Fruit fly (Drosophila melanogaster) whole organism, embryonic: ENCODE measurements around the gene CG8097.

Experiments used
- ATbp ChIP-seq: fragments of 200-800 bp; sonication (Bioruptor generic); optimal IDR thresholded peaks from 2 replicates; lab custom pipeline; 2017; ENCODE audit warnings: missing biosample characterization, mild to moderate bottlenecking, missing genetic modification characterization, missing genetic modification reagents
- Adf1 ChIP-seq: fragments of 200-800 bp; sonication (Bioruptor generic); IDR thresholded peaks from 2 replicates; pipeline ENCODE4 v1.3.6; 2022; ENCODE audit warnings: missing biosample characterization, missing genetic modification characterization
- Blimp-1 ChIP-seq: fragments of 200-800 bp; sonication (Bioruptor generic); optimal IDR thresholded peaks from 3 replicates; lab custom pipeline; 2018; ENCODE audit warnings: missing biosample characterization, missing genetic modification characterization, mild to moderate bottlenecking, moderate library complexity, missing genetic modification reagents
- CG12769 ChIP-seq: fragments of 200-800 bp; sonication (Bioruptor generic); optimal IDR thresholded peaks from 2 replicates; lab custom pipeline; 2019; ENCODE audit warnings: missing biosample characterization, mild to moderate bottlenecking, missing genetic modification characterization, moderate library complexity
- CG13424 ChIP-seq: fragments of 200-800 bp; sonication (Bioruptor generic); optimal IDR thresholded peaks from 2 replicates; lab custom pipeline; 2019; ENCODE audit warnings: missing biosample characterization, mild to moderate bottlenecking, missing genetic modification characterization, moderate library complexity
- CG14965 ChIP-seq: fragments of 200-800 bp; sonication (Bioruptor generic); optimal IDR thresholded peaks from 2 replicates; lab custom pipeline; 2016; ENCODE audit warnings: missing biosample characterization, missing genetic modification characterization, borderline replicate concordance
- CG17385 ChIP-seq: fragments of 200-800 bp; sonication (Bioruptor generic); optimal IDR thresholded peaks from 3 replicates; lab custom pipeline; 2018; ENCODE audit warnings: missing biosample characterization, mild to moderate bottlenecking, missing genetic modification characterization
- CG17568 ChIP-seq: fragments of 200-800 bp; sonication (Bioruptor generic); optimal IDR thresholded peaks from 2 replicates; lab custom pipeline; 2018; ENCODE audit warnings: missing biosample characterization, mild to moderate bottlenecking, missing genetic modification characterization, moderate library complexity
- CG2116 ChIP-seq: fragments of 200-800 bp; sonication (Bioruptor generic); optimal IDR thresholded peaks from 3 replicates; lab custom pipeline; 2018; ENCODE audit warnings: missing biosample characterization, mild to moderate bottlenecking, missing genetic modification characterization
- CG2712 ChIP-seq: fragments of 200-800 bp; optimal IDR thresholded peaks from 3 replicates; lab custom pipeline; 2019; ENCODE audit warnings: missing biosample characterization, mild to moderate bottlenecking, missing genetic modification characterization, moderate library complexity
- CG30403 ChIP-seq: fragments of 200-800 bp; sonication (Bioruptor generic); optimal IDR thresholded peaks from 3 replicates; lab custom pipeline; 2016; ENCODE audit warnings: missing biosample characterization, missing genetic modification characterization
- CG31441 ChIP-seq: fragments of 200-800 bp; sonication (Bioruptor generic); IDR thresholded peaks from 2 replicates; pipeline ENCODE4 v1.3.6; 2022; ENCODE audit warnings: missing biosample characterization, missing genetic modification characterization
- CG32767 ChIP-seq: fragments of 200-800 bp; sonication (Bioruptor generic); IDR thresholded peaks from 2 replicates; pipeline ENCODE4 v1.3.6; 2022; ENCODE audit warnings: missing biosample characterization, missing genetic modification characterization
- CG34422 ChIP-seq: fragments of 200-800 bp; sonication (Bioruptor generic); IDR thresholded peaks from 3 replicates; pipeline ENCODE4 v1.3.6; 2022; ENCODE audit warnings: missing biosample characterization, missing genetic modification characterization
- CG3726 ChIP-seq: fragments of 200-800 bp; sonication (Bioruptor generic); IDR thresholded peaks from 3 replicates; pipeline ENCODE4, ENCODE4 v1.3.6; 2022; ENCODE audit warnings: missing biosample characterization, missing genetic modification characterization
- CG3995 ChIP-seq: fragments of 200-800 bp; sonication (Bioruptor generic); optimal IDR thresholded peaks from 3 replicates; lab custom pipeline; 2016; ENCODE audit warnings: missing biosample characterization, missing genetic modification characterization
- CG4328 ChIP-seq: fragments of 200-800 bp; sonication (Bioruptor generic); optimal IDR thresholded peaks from 3 replicates; lab custom pipeline; 2017; ENCODE audit warnings: missing biosample characterization, missing genetic modification reagents, missing genetic modification characterization
- CG4617 ChIP-seq: fragments of 200-800 bp; sonication (Bioruptor generic); optimal IDR thresholded peaks from 3 replicates; lab custom pipeline; 2016; ENCODE audit warnings: missing biosample characterization, missing genetic modification characterization, borderline replicate concordance
- CG6689 ChIP-seq: fragments of 200-800 bp; sonication (Bioruptor generic); IDR thresholded peaks from 2 replicates; pipeline ENCODE4 v1.3.6; 2022; ENCODE audit warnings: missing biosample characterization, missing genetic modification characterization
- CG7357 ChIP-seq: fragments of 200-800 bp; sonication (Bioruptor generic); IDR thresholded peaks from 3 replicates; pipeline ENCODE4 v1.3.6; 2022; ENCODE audit warnings: missing biosample characterization, missing genetic modification characterization
- CG8944 ChIP-seq: fragments of 200-800 bp; sonication (Bioruptor generic); optimal IDR thresholded peaks from 3 replicates; lab custom pipeline; 2016; ENCODE audit warnings: missing biosample characterization, missing genetic modification characterization
- CG9932 ChIP-seq: fragments of 200-800 bp; sonication (Bioruptor generic); IDR thresholded peaks from 2 replicates; pipeline ENCODE4 v1.3.6; 2022; ENCODE audit warnings: missing biosample characterization, missing genetic modification characterization
- E2f2 ChIP-seq: fragments of 200-800 bp; sonication (Bioruptor generic); IDR thresholded peaks from 2 replicates; pipeline ENCODE4 v1.3.6; 2022; ENCODE audit warnings: missing biosample characterization, missing genetic modification characterization
- H2.0 ChIP-seq: fragments of 200-800 bp; sonication (Bioruptor generic); IDR thresholded peaks from 2 replicates; pipeline ENCODE4 v1.3.6; 2022; ENCODE audit warnings: missing biosample characterization, missing genetic modification characterization
- HLH4C ChIP-seq: fragments of 200-800 bp; sonication (Bioruptor generic); IDR thresholded peaks from 3 replicates; pipeline ENCODE4 v1.3.6; 2022; ENCODE audit warnings: missing biosample characterization, missing genetic modification characterization; ENCODE audit not compliant: partially characterized antibody
- Lim3 ChIP-seq: fragments of 200-800 bp; sonication (Bioruptor generic); IDR thresholded peaks from 2 replicates; pipeline ENCODE4 v1.3.6; 2022; ENCODE audit warnings: missing biosample characterization, missing genetic modification characterization
- NC2α ChIP-seq: fragments of 200-800 bp; sonication (Bioruptor generic); optimal IDR thresholded peaks from 2 replicates; lab custom pipeline; 2016; ENCODE audit warnings: missing biosample characterization, missing genetic modification characterization
- Nf-YC ChIP-seq: fragments of 200-800 bp; optimal IDR thresholded peaks from 3 replicates; lab custom pipeline; 2019; ENCODE audit warnings: missing biosample characterization, mild to moderate bottlenecking, missing genetic modification characterization, moderate library complexity
- Pdp1 ChIP-seq, 2 experiments: fragments of 200-800 bp; sonication (Bioruptor generic); optimal IDR thresholded peaks; 3 replicates each; lab custom pipeline; 2016; ENCODE audit warnings: missing biosample characterization in 2 of 2, missing genetic modification characterization in 2 of 2, mild to moderate bottlenecking in 1 of 2, moderate library complexity in 1 of 2
- Ptx1 ChIP-seq: fragments of 200-800 bp; sonication (Bioruptor generic); IDR thresholded peaks from 2 replicates; pipeline ENCODE4 v1.3.6; 2022; ENCODE audit warnings: missing biosample characterization, missing genetic modification characterization
- ab ChIP-seq: fragments of 200-800 bp; sonication (Bioruptor generic); optimal IDR thresholded peaks from 2 replicates; lab custom pipeline; 2016; ENCODE audit warnings: missing biosample characterization, missing genetic modification characterization
- ac ChIP-seq: fragments of 200-800 bp; sonication (Bioruptor generic); optimal IDR thresholded peaks from 3 replicates; lab custom pipeline; 2017; ENCODE audit warnings: missing biosample characterization, mild to moderate bottlenecking, missing genetic modification characterization
- bowl ChIP-seq: fragments of 200-800 bp; sonication (Bioruptor generic); IDR thresholded peaks from 2 replicates; pipeline ENCODE4 v1.3.6; 2022; ENCODE audit warnings: missing biosample characterization, missing genetic modification characterization
- br ChIP-seq: fragments of >200 bp; optimal IDR thresholded peaks from 2 replicates; lab custom pipeline; 2017
- cato ChIP-seq: fragments of 200-800 bp; sonication (Bioruptor generic); optimal IDR thresholded peaks from 2 replicates; lab custom pipeline; 2016; ENCODE audit warnings: missing biosample characterization, missing genetic modification characterization, borderline replicate concordance
- disco-r ChIP-seq: fragments of 200-800 bp; sonication (Bioruptor generic); optimal IDR thresholded peaks from 2 replicates; lab custom pipeline; 2016; ENCODE audit warnings: missing biosample characterization, missing genetic modification characterization
- nau ChIP-seq: fragments of 200-800 bp; sonication (Bioruptor generic); optimal IDR thresholded peaks from 3 replicates; lab custom pipeline; 2017; ENCODE audit warnings: missing biosample characterization, mild to moderate bottlenecking, missing genetic modification characterization, missing genetic modification reagents
- nerfin-2 ChIP-seq: fragments of 200-800 bp; sonication (Bioruptor generic); IDR thresholded peaks from 2 replicates; pipeline ENCODE4 v1.3.6; 2022; ENCODE audit warnings: missing biosample characterization, missing genetic modification characterization; ENCODE audit not compliant: partially characterized antibody
- pb ChIP-seq: fragments of 200-800 bp; sonication (Bioruptor generic); optimal IDR thresholded peaks from 3 replicates; lab custom pipeline; 2016; ENCODE audit warnings: missing biosample characterization, missing genetic modification characterization
- peb ChIP-seq: fragments of 200-800 bp; sonication (Bioruptor generic); IDR thresholded peaks from 2 replicates; pipeline ENCODE4 v1.3.6; 2022; ENCODE audit warnings: missing biosample characterization, missing genetic modification characterization
- pros ChIP-seq: fragments of 200-800 bp; sonication (Bioruptor generic); optimal IDR thresholded peaks from 3 replicates; lab custom pipeline; 2019; ENCODE audit warnings: missing biosample characterization, mild to moderate bottlenecking, missing genetic modification characterization, moderate library complexity
- pum ChIP-seq: fragments of 200-800 bp; sonication (Bioruptor generic); optimal IDR thresholded peaks from 2 replicates; lab custom pipeline; 2016; ENCODE audit warnings: missing biosample characterization, missing genetic modification characterization
- sc ChIP-seq, 3 experiments: fragments of >200 bp in 2 of 3; fragments of 200-800 bp in 1 of 3; sonication (Bioruptor generic) in 1 of 3; optimal IDR thresholded peaks; 2 replicates in 2 of 3; 3 replicates in 1 of 3; lab custom pipeline; 2017; ENCODE audit warnings: mild to moderate bottlenecking in 1 of 3, missing biosample characterization in 1 of 3, missing genetic modification characterization in 1 of 3, missing genetic modification reagents in 1 of 3
- sna ChIP-seq: fragments of 200-800 bp; sonication (Bioruptor generic); IDR thresholded peaks from 2 replicates; pipeline ENCODE4 v1.3.6; 2022; ENCODE audit warnings: missing biosample characterization, missing genetic modification characterization; ENCODE audit not compliant: partially characterized antibody
- so ChIP-seq: fragments of 200-800 bp; sonication (Bioruptor generic); IDR thresholded peaks from 3 replicates; pipeline ENCODE4 v1.3.6; 2022; ENCODE audit warnings: missing biosample characterization, missing genetic modification characterization
- stwl ChIP-seq: fragments of 200-800 bp; sonication (Bioruptor generic); optimal IDR thresholded peaks from 3 replicates; lab custom pipeline; 2018; ENCODE audit warnings: missing biosample characterization, mild to moderate bottlenecking, missing genetic modification characterization, moderate library complexity
- tio ChIP-seq: fragments of 200-800 bp; sonication (Bioruptor generic); optimal IDR thresholded peaks from 2 replicates; lab custom pipeline; 2017; ENCODE audit warnings: missing biosample characterization, missing genetic modification characterization, inconsistent platforms
- unc-4 ChIP-seq: fragments of 200-800 bp; sonication (Bioruptor generic); IDR thresholded peaks from 2 replicates; pipeline ENCODE4 v1.3.6; 2022; ENCODE audit warnings: missing biosample characterization, missing genetic modification characterization; ENCODE audit not compliant: partially characterized antibody
- usp ChIP-seq: fragments of >200 bp; optimal IDR thresholded peaks from 2 replicates; lab custom pipeline; 2017; ENCODE audit warnings: missing biosample characterization, missing genetic modification characterization
- zen2 ChIP-seq: fragments of 200-800 bp; sonication (Bioruptor generic); IDR thresholded peaks from 3 replicates; pipeline ENCODE4 v1.3.6; 2022; ENCODE audit warnings: missing biosample characterization, missing genetic modification characterization; ENCODE audit not compliant: partially characterized antibody
- zf30C ChIP-seq: fragments of 200-800 bp; sonication (Bioruptor generic); optimal IDR thresholded peaks from 3 replicates; lab custom pipeline; 2018; ENCODE audit warnings: missing biosample characterization, mild to moderate bottlenecking, missing genetic modification characterization

Gene CG8097

DNA sequence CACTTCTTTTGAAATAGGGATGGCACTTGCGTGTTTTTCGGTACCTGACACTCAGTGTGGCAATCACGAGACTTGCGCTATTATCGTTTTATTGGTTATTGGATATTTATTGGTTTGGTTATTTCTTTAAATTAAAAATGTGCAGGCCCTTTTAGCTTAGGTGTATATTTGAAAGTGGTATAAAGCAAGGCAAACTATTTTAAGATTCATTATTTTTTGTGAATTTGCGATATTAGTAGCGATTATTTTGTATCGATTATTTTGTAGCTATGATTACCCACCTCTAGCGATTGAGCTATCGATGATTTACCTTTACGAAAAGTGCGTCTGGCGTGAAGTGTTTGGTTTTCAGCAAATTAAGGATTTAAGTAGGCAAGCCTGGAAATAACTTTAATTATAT is at the start of gene CG8097, which contains the start of gene CG9215:
TSS of gene CG8097 (plus strand) at position 307 of the 400 bp plus-strand sequence.
TSS of gene CG9215 (minus strand) at position 22 of the 400 bp plus-strand sequence.
- TF ChIP-seq nerfin-2 (GFP tag; lab: Robert Waterston, UW) (peak; percentile 94), unc-4 (GFP tag; lab: Robert Waterston, UW) (peak; percentile 97), sna (peak; percentile 96), disco-r (GFP tag; lab: Kevin White, UChicago) (no peak), E2f2 (GFP tag; lab: Robert Waterston, UW) (peak; percentile 64), stwl (peak; percentile 62), CG30403 (GFP tag; lab: Kevin White, UChicago) (peak; percentile 54), H2.0 (GFP tag; lab: Robert Waterston, UW) (no peak), NC2α (GFP tag; lab: Kevin White, UChicago) (no peak), zf30C (GFP tag; lab: Kevin White, UChicago) (no peak), br (lab: Kevin White, UChicago) (no peak), Lim3 (no peak), CG8944 (GFP tag; lab: Kevin White, UChicago) (peak; percentile 5), CG4617 (GFP tag; lab: Kevin White, UChicago) (peak; percentile 39), Blimp-1 (GFP tag; lab: Kevin White, UChicago) (no peak), so (GFP tag; lab: Robert Waterston, UW) (no peak), CG6689 (GFP tag; lab: Robert Waterston, UW) (no peak), ATbp (GFP tag; lab: Kevin White, UChicago) (no peak), CG17568 (GFP tag; lab: Kevin White, UChicago) (no peak), CG3726 (GFP tag; lab: Robert Waterston, UW) (no peak), peb (no peak), CG2116 (GFP tag; lab: Kevin White, UChicago) (peak; percentile 76), CG31441 (GFP tag; lab: Robert Waterston, UW) (no peak), bowl (no peak), pb (GFP tag; lab: Kevin White, UChicago) (no peak), ac (GFP tag; lab: Kevin White, UChicago) (no peak), CG9932 (GFP tag; lab: Robert Waterston, UW) (peak; percentile 71), tio (GFP tag; lab: Kevin White, UChicago) (no peak), Pdp1 (GFP tag; optimal IDR thresholded peaks at IDR 0.05; lab: Kevin White, UChicago) (peak; percentile 12 to 42), CG17385 (GFP tag; lab: Kevin White, UChicago) (no peak), CG7357 (no peak), pum (GFP tag; lab: Kevin White, UChicago) (peak; percentile 23), HLH4C (GFP tag; lab: Robert Waterston, UW) (peak; percentile 96), usp (GFP tag; lab: Kevin White, UChicago) (no peak), nau (GFP tag; lab: Kevin White, UChicago) (no peak), CG2712 (peak; percentile 58), CG13424 (tag; lab: Kevin White, UChicago) (peak; percentile 50), CG3995 (peak; percentile 81), CG32767 (GFP tag; lab: Robert Waterston, UW) (no peak), ab (GFP tag; lab: Kevin White, UChicago) (no peak), Ptx1 (GFP tag; lab: Robert Waterston, UW) (peak; percentile 25; the same call in 1 of the 2 replicates), CG12769 (tag; lab: Kevin White, UChicago) (no peak), Adf1 (no peak), sc (optimal IDR thresholded peaks at IDR 0.05; lab: Kevin White, UChicago) (no peak), sc (GFP tag; optimal IDR thresholded peaks at IDR 0.05; lab: Kevin White, UChicago) (no peak), CG34422 (GFP tag; lab: Robert Waterston, UW) (no peak), pros (GFP tag; lab: Kevin White, UChicago) (no peak), CG4328 (no peak), cato (GFP tag; lab: Kevin White, UChicago) (no peak), Nf-YC (peak; percentile 53), zen2 (peak; percentile 79; the same call in 2 of the 3 replicates), CG14965 (GFP tag; lab: Kevin White, UChicago) (no peak)
